Worm (Caenorhabditis elegans) whole organism, L1 larva: ENCODE results near the gene nhr-269.

Source experiments
- F16B12.6 ChIP-seq: fragments of 150-350 bp; optimal IDR thresholded peaks from 2 replicates; lab custom pipeline; 2014; ENCODE audit warnings: missing biosample characterization, missing genetic modification characterization
- Y116A8C.19 ChIP-seq: sonication (generic microtip); optimal IDR thresholded peaks from 2 replicates; lab custom pipeline; 2016; ENCODE audit warnings: missing compliant biosample characterization, missing genetic modification characterization, borderline replicate concordance
- ceh-63 ChIP-seq: fragments of 200-800 bp; sonication (Bioruptor generic); optimal IDR thresholded peaks from 2 replicates; lab custom pipeline; 2018; ENCODE audit warnings: mild to moderate bottlenecking, missing genetic modification characterization, missing compliant biosample characterization
- ceh-88 ChIP-seq: fragments of 200-800 bp; sonication (Bioruptor generic); IDR thresholded peaks from 2 replicates; pipeline ENCODE4 v1.3.6; 2022; ENCODE audit warnings: missing genetic modification characterization, missing compliant biosample characterization
- ces-1 ChIP-seq: fragments of 150-350 bp; optimal IDR thresholded peaks from 2 replicates; lab custom pipeline; 2014; ENCODE audit warnings: missing biosample characterization, missing genetic modification reagents, missing genetic modification characterization
- efl-1 ChIP-seq, 4 experiments: fragments of 150-350 bp; optimal IDR thresholded peaks in 3 of 4; peaks in 1 of 4; 1 replicate in 1 of 4; 2 replicates in 3 of 4; lab custom pipeline; 2014; ENCODE audit warnings: missing biosample characterization in 2 of 4, missing genetic modification characterization in 2 of 4, missing genetic modification reagents in 2 of 4
- elt-2 ChIP-seq: sonication (generic microtip); optimal IDR thresholded peaks from 2 replicates; lab custom pipeline; 2016; ENCODE audit warnings: missing genetic modification characterization, mild to moderate bottlenecking, inconsistent platforms, missing compliant biosample characterization, missing genetic modification reagents
- elt-3 ChIP-seq, 6 experiments: fragments of 150-350 bp in 1 of 6; sonication (generic microtip); optimal IDR thresholded peaks; 2 replicates each; lab custom pipeline; 2017 to 2018; ENCODE audit warnings: missing biosample characterization in 6 of 6, missing genetic modification characterization in 6 of 6, inconsistent platforms in 1 of 6
- ets-5 ChIP-seq: fragments of 200-800 bp; sonication (Bioruptor generic); IDR thresholded peaks from 2 replicates; pipeline ENCODE4 v1.3.6; 2022; ENCODE audit warnings: missing genetic modification characterization, missing compliant biosample characterization
- fos-1 ChIP-seq: fragments of 150-350 bp; optimal IDR thresholded peaks from 2 replicates; lab custom pipeline; 2014; ENCODE audit warnings: missing biosample characterization, missing genetic modification characterization
- grh-1 ChIP-seq: fragments of 200-800 bp; sonication (Bioruptor generic); IDR thresholded peaks from 2 replicates; pipeline ENCODE4 v1.3.6; 2022; ENCODE audit warnings: missing genetic modification reagents, missing genetic modification characterization, missing compliant biosample characterization
- hlh-17 ChIP-seq: fragments of 200-800 bp; sonication (Bioruptor generic); optimal IDR thresholded peaks from 2 replicates; lab custom pipeline; 2018; ENCODE audit warnings: missing genetic modification characterization, mild to moderate bottlenecking, missing compliant biosample characterization, moderate library complexity, borderline replicate concordance
- irx-1 ChIP-seq: sonication (generic microtip); optimal IDR thresholded peaks from 2 replicates; lab custom pipeline; 2016; ENCODE audit warnings: missing genetic modification characterization, missing compliant biosample characterization
- lin-13 ChIP-seq: fragments of 150-350 bp; optimal IDR thresholded peaks from 2 replicates; lab custom pipeline; 2014; ENCODE audit warnings: missing biosample characterization, missing genetic modification reagents, missing genetic modification characterization
- lin-14 ChIP-seq: fragments of 200-800 bp; sonication (Bioruptor generic); optimal IDR thresholded peaks from 2 replicates; lab custom pipeline; 2018; ENCODE audit warnings: mild to moderate bottlenecking, missing genetic modification characterization, moderate library complexity, missing compliant biosample characterization
- mdl-1 ChIP-seq, 2 experiments: fragments of 150-350 bp; optimal IDR thresholded peaks; 2 replicates each; lab custom pipeline; 2014 to 2017; ENCODE audit warnings: missing biosample characterization in 2 of 2, missing genetic modification characterization in 2 of 2, inconsistent platforms in 1 of 2
- nhr-19 ChIP-seq: fragments of 200-800 bp; sonication (Bioruptor generic); conservative IDR thresholded peaks from 2 replicates; pipeline ENCODE4 v1.3.6; 2022; ENCODE audit warnings: missing genetic modification characterization, missing compliant biosample characterization
- nhr-237 ChIP-seq: fragments of 150-350 bp; optimal IDR thresholded peaks from 2 replicates; lab custom pipeline; 2014; ENCODE audit warnings: missing biosample characterization, missing genetic modification characterization
- nhr-76 ChIP-seq: sonication (generic microtip); optimal IDR thresholded peaks from 2 replicates; lab custom pipeline; 2017; ENCODE audit warnings: missing biosample characterization, missing genetic modification characterization
- nhr-85 ChIP-seq: sonication (generic microtip); peaks from one replicate; lab custom pipeline; 2016; ENCODE audit warnings: missing genetic modification characterization, inconsistent platforms, missing compliant biosample characterization
- pag-3 ChIP-seq: sonication (generic microtip); optimal IDR thresholded peaks from 2 replicates; lab custom pipeline; 2017; ENCODE audit warnings: missing genetic modification characterization, mild to moderate bottlenecking, missing compliant biosample characterization, antibody characterized with exemption, borderline replicate concordance; ENCODE audit not compliant: insufficient read depth
- pax-3 ChIP-seq: fragments of 200-800 bp; sonication (Bioruptor generic); optimal IDR thresholded peaks from 2 replicates; lab custom pipeline; 2018; ENCODE audit warnings: mild to moderate bottlenecking, missing genetic modification characterization, moderate library complexity, missing compliant biosample characterization
- snpc-4 ChIP-seq: fragments of 150-350 bp; optimal IDR thresholded peaks from 2 replicates; lab custom pipeline; 2014; ENCODE audit warnings: missing biosample characterization, missing genetic modification characterization
- sox-4 ChIP-seq: sonication (generic microtip); optimal IDR thresholded peaks from 2 replicates; lab custom pipeline; 2016; ENCODE audit warnings: missing genetic modification characterization, missing compliant biosample characterization
- sptf-1 ChIP-seq: fragments of 150-350 bp; optimal IDR thresholded peaks from 2 replicates; lab custom pipeline; 2014; ENCODE audit warnings: missing biosample characterization, missing genetic modification characterization
- swsn-7 ChIP-seq: sonication (generic microtip); optimal IDR thresholded peaks from 2 replicates; lab custom pipeline; 2016; ENCODE audit warnings: missing genetic modification characterization, missing compliant biosample characterization
- tlp-1 ChIP-seq: fragments of 150-350 bp; optimal IDR thresholded peaks from 2 replicates; lab custom pipeline; 2014; ENCODE audit warnings: missing biosample characterization, missing genetic modification characterization
- unc-130 ChIP-seq: fragments of 150-350 bp; optimal IDR thresholded peaks from 2 replicates; lab custom pipeline; 2017; ENCODE audit warnings: missing biosample characterization, missing genetic modification characterization, inconsistent platforms
- unc-62 ChIP-seq: fragments of 150-350 bp; optimal IDR thresholded peaks from 2 replicates; lab custom pipeline; 2014; ENCODE audit warnings: missing biosample characterization, missing genetic modification reagents, missing genetic modification characterization
- unc-86 ChIP-seq: sonication (generic microtip); optimal IDR thresholded peaks from 2 replicates; lab custom pipeline; 2016; ENCODE audit warnings: missing genetic modification characterization, missing compliant biosample characterization
- vab-15 ChIP-seq: sonication (generic microtip); optimal IDR thresholded peaks from 2 replicates; lab custom pipeline; 2017; ENCODE audit warnings: missing genotype, mild to moderate bottlenecking, missing genetic modification characterization, missing compliant biosample characterization

The nhr-269 gene

ce11 chrV:15352376-15352775 lies 17.2 kb downstream of the nhr-269 start, which contains the start of gene srx-58:
Gene srx-58, plus strand, starts transcription at chrV:15352676.
- TF ChIP-seq snpc-4 (tag; lab: Kevin White, UChicago) (no peak), grh-1 (GFP tag; lab: Robert Waterston, UW) (no peak)

ce11 chrV:15350615-15351014 lies 19.0 kb downstream of the nhr-269 start, which contains the start of gene clec-231:
Gene clec-231, minus strand, starts transcription at chrV:15350715.
- TF ChIP-seq ets-5 (GFP tag; lab: Robert Waterston, UW) (no peak), ceh-63 (GFP tag; lab: Kevin White, UChicago) (no peak), hlh-17 (GFP tag; lab: Kevin White, UChicago) (no peak), unc-86 (tag; lab: Kevin White, UChicago) (no peak), sptf-1 (tag; lab: Kevin White, UChicago) (no peak), elt-2 (tag; lab: Kevin White, UChicago) (no peak), pag-3 (tag; lab: Kevin White, UChicago) (no peak), tlp-1 (tag; lab: Kevin White, UChicago) (no peak), pax-3 (no peak), fos-1 (no peak), nhr-19 (GFP tag; lab: Robert Waterston, UW) (no peak), swsn-7 (tag; lab: Kevin White, UChicago) (no peak)

- no peak for TF ChIP-seq sox-4 (tag; lab: Kevin White, UChicago)
- TF ChIP-seq tlp-1 (tag; lab: Kevin White, UChicago), result no peak
- TF ChIP-seq nhr-85, result no peak
- no peak for TF ChIP-seq unc-62 (GFP tag; lab: Kevin White, UChicago)
- no peak for TF ChIP-seq efl-1 (optimal IDR thresholded peaks at IDR 0.05; lab: Kevin White, UChicago)
- no peak for TF ChIP-seq efl-1 (GFP tag; optimal IDR thresholded peaks at IDR 0.05 in 1 of 2; lab: Kevin White, UChicago)
- no peak for TF ChIP-seq nhr-76
- TF ChIP-seq snpc-4 (tag; lab: Kevin White, UChicago), result no peak
- TF ChIP-seq hlh-17 (GFP tag; lab: Kevin White, UChicago), result no peak
- no peak for TF ChIP-seq unc-130 (tag; lab: Kevin White, UChicago)
- no peak for TF ChIP-seq nhr-19 (GFP tag; lab: Robert Waterston, UW)
- no peak for TF ChIP-seq nhr-237 (tag; lab: Kevin White, UChicago)
- no peak for TF ChIP-seq lin-13 (GFP tag; lab: Kevin White, UChicago)
These were observed 20.6 kb downstream of the nhr-269 start, which contains the start of gene clec-230 for ce11 chrV:15349044-15349443. Gene clec-230, minus strand, starts transcription at chrV:15349144.

- no peak for TF ChIP-seq vab-15 (tag; lab: Kevin White, UChicago)
- no peak for TF ChIP-seq unc-130 (tag; lab: Kevin White, UChicago)
- no peak for TF ChIP-seq ces-1 (GFP tag; lab: Kevin White, UChicago)
- no peak for TF ChIP-seq elt-3 (tag; optimal IDR thresholded peaks at IDR 0.05; lab: Kevin White, UChicago)
- TF ChIP-seq irx-1 (tag; lab: Kevin White, UChicago), result no peak
- TF ChIP-seq F16B12.6, result no peak
- TF ChIP-seq Y116A8C.19, result no peak
- TF ChIP-seq snpc-4 (tag; lab: Kevin White, UChicago), result no peak
- no peak for TF ChIP-seq lin-13 (GFP tag; lab: Kevin White, UChicago)
- TF ChIP-seq lin-14, result no peak
These were observed 22.3 kb downstream of the nhr-269 start, which contains the start of gene C29F3.3 for ce11 chrV:15347292-15347691. Gene C29F3.3, minus strand, starts transcription at chrV:15347392.

ce11 chrV:15344481-15344880 lies 25.1 kb downstream of the nhr-269 start, which contains the start of gene wrt-8:
Gene wrt-8, minus strand, starts transcription at chrV:15344581.
- TF ChIP-seq unc-130 (tag; lab: Kevin White, UChicago) (no peak), ceh-88 (GFP tag; lab: Robert Waterston, UW) (no peak), mdl-1 (tag; optimal IDR thresholded peaks at IDR 0.05; lab: Kevin White, UChicago) (no peak)
